Worm (Caenorhabditis elegans) whole organism, midembryonic: ENCODE data around the gene clec-181.

Source experiments
- flt-1 ChIP-seq: fragments of 200-800 bp; sonication (Bioruptor generic); IDR thresholded peaks from 2 replicates; pipeline ENCODE4 v1.3.6; 2022; ENCODE audit warnings: missing genetic modification characterization, missing compliant biosample characterization
- ref-1 ChIP-seq: fragments of 200-800 bp; sonication (Bioruptor generic); conservative IDR thresholded peaks from 2 replicates; pipeline ENCODE4 v1.3.6; 2022; ENCODE audit warnings: missing genetic modification reagents, missing genetic modification characterization, missing compliant biosample characterization
- ztf-29 ChIP-seq: fragments of 200-800 bp; sonication (Bioruptor generic); IDR thresholded peaks from 2 replicates; pipeline ENCODE4 v1.3.6; 2022; ENCODE audit warnings: missing genetic modification reagents, missing genetic modification characterization, missing compliant biosample characterization

ce11 chrIV:8625730-8626129 is 29.9 kb downstream of the clec-181 start:
- TF ChIP-seq ref-1 (GFP tag; lab: Robert Waterston, UW), result no peak
- no peak for TF ChIP-seq ztf-29 (GFP tag; lab: Robert Waterston, UW)
- no peak for TF ChIP-seq flt-1
